Fruit fly (Drosophila melanogaster): ENCODE data around the gene CG12498.

The CG12498 gene

DNA sequence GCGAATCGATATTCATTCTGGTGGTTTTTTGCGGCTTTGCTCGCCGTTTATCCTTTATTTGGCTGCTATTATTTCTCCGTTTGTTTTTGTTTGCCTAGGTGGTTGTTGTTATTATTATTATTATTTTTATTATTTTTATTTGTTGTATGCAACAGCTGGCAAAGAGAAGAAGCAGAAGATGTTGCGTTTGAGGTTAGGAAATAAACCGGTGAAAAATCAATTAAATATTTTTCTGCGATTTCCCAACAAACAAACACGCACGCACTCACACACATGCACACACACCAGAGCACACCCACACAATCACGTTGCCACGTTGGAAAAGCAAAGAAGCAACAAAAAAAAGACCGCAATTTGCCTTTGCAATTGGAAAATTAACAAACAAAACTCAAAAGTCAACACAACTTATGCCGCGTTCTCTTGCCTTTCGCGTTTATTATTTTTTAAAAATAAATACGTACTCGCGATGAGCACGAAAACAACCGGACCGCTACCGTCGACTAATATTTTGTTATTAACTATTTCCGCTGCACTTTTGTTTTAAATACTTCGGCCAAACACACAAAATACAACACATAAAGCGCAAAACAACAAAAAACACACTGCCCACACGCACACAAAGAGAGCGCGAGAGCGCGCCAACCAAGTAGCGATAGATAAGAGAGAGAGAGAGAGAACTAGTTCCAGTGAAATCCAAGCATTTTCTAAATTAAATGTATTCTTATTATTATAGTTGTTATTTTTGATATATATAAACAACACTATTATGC is 20.2 kb upstream of the CG12498 start (continued):
- TF ChIP-seq Xbp1 (GFP tag; optimal IDR thresholded peaks at IDR 0.05), result no peak
- TF ChIP-seq CG33213 (GFP tag; optimal IDR thresholded peaks at IDR 0.05), result no peak
- TF ChIP-seq HmgZ (tag; optimal IDR thresholded peaks at IDR 0.05), result no peak
- TF ChIP-seq CG4617 (GFP tag; optimal IDR thresholded peaks at IDR 0.05; ENCODE audit: borderline replicate concordance), result no peak
- no peak for TF ChIP-seq zen (tag; optimal IDR thresholded peaks at IDR 0.05)
- TF ChIP-seq sd (tag; optimal IDR thresholded peaks at IDR 0.05), result no peak
- no peak for TF ChIP-seq tx (GFP tag; optimal IDR thresholded peaks at IDR 0.05)
- TF ChIP-seq onecut (GFP tag; IDR thresholded peaks at IDR 0.05), result peak; percentile 75
- no peak for TF ChIP-seq CG34376 (GFP tag; optimal IDR thresholded peaks at IDR 0.05)
- no peak for TF ChIP-seq CHES-1-like (GFP tag; optimal IDR thresholded peaks at IDR 0.05)
- TF ChIP-seq E2f2 (GFP tag; IDR thresholded peaks at IDR 0.05), result no peak
- no peak for TF ChIP-seq CG9876 (GFP tag; optimal IDR thresholded peaks at IDR 0.05)
- no peak for TF ChIP-seq CG10147 (GFP tag; optimal IDR thresholded peaks at IDR 0.05)
- TF ChIP-seq schlank (tag; optimal IDR thresholded peaks at IDR 0.05), result no peak
- TF ChIP-seq disco-r (GFP tag; optimal IDR thresholded peaks at IDR 0.05), result no peak
- no peak for TF ChIP-seq MTF-1 (GFP tag; optimal IDR thresholded peaks at IDR 0.05; ENCODE audit: borderline replicate concordance)
- no peak for TF ChIP-seq eyg (GFP tag; optimal IDR thresholded peaks at IDR 0.05)
- TF ChIP-seq CG34422 (GFP tag; IDR thresholded peaks at IDR 0.05), result peak; percentile 32; the same call in 1 of the 3 replicates
- TF ChIP-seq CG9797 (GFP tag; optimal IDR thresholded peaks at IDR 0.05), result no peak
- TF ChIP-seq Scr (GFP tag; IDR thresholded peaks at IDR 0.05; ENCODE audit: partially characterized antibody), result no peak
- TF ChIP-seq Hr3 (GFP tag; optimal IDR thresholded peaks at IDR 0.05), result no peak
- TF ChIP-seq CG10565 (GFP tag; optimal IDR thresholded peaks at IDR 0.05), result no peak
- no peak for TF ChIP-seq Usf (GFP tag; optimal IDR thresholded peaks at IDR 0.05)
- TF ChIP-seq insv (GFP tag; optimal IDR thresholded peaks at IDR 0.05), result no peak
- no peak for TF ChIP-seq CG9215 (GFP tag; IDR thresholded peaks at IDR 0.05)
- no peak for TF ChIP-seq Hey (tag; optimal IDR thresholded peaks at IDR 0.05)
- TF ChIP-seq Ravus (GFP tag; IDR thresholded peaks at IDR 0.05), result no peak
- peak in 1 of 2 experiments; percentile 33 for TF ChIP-seq tll (GFP tag; optimal IDR thresholded peaks at IDR 0.05)
- no peak for TF ChIP-seq CG10209 (GFP tag; optimal IDR thresholded peaks at IDR 0.05)
- TF ChIP-seq phol (tag; optimal IDR thresholded peaks at IDR 0.05), result no peak
- TF ChIP-seq fd3F (GFP tag; optimal IDR thresholded peaks at IDR 0.05), result no peak
- no peak for TF ChIP-seq Awh (GFP tag; IDR thresholded peaks at IDR 0.05)
- TF ChIP-seq CG11723 (GFP tag; optimal IDR thresholded peaks at IDR 0.05), result peak; percentile 16
- no peak for TF ChIP-seq bcd (GFP tag; optimal IDR thresholded peaks at IDR 0.05)
- TF ChIP-seq pzg (GFP tag; optimal IDR thresholded peaks at IDR 0.05), result no peak
- no peak for TF ChIP-seq HLH54F (GFP tag; optimal IDR thresholded peaks at IDR 0.05)
- TF ChIP-seq CG18011 (GFP tag; optimal IDR thresholded peaks at IDR 0.05), result no peak
- no peak for TF ChIP-seq CG5180 (GFP tag; optimal IDR thresholded peaks at IDR 0.05)
- no peak for TF ChIP-seq wek (GFP tag; optimal IDR thresholded peaks at IDR 0.05)
- peak; percentile 70 for TF ChIP-seq cg (GFP tag; optimal IDR thresholded peaks at IDR 0.05)
- TF ChIP-seq Asciz (GFP tag; optimal IDR thresholded peaks at IDR 0.05), result no peak
- no peak for TF ChIP-seq nau (GFP tag; optimal IDR thresholded peaks at IDR 0.05)
- TF ChIP-seq CG31365 (tag; optimal IDR thresholded peaks at IDR 0.05), result no peak
- no peak for TF ChIP-seq CrebB (tag; optimal IDR thresholded peaks at IDR 0.05)
- TF ChIP-seq nom (GFP tag; optimal IDR thresholded peaks at IDR 0.05), result peak; percentile 48
- no peak for TF ChIP-seq CG11247 (GFP tag; IDR thresholded peaks at IDR 0.05)
- TF ChIP-seq dimm (GFP tag; IDR thresholded peaks at IDR 0.05), result no peak
- TF ChIP-seq sc (optimal IDR thresholded peaks at IDR 0.05), result no peak
- TF ChIP-seq sc (GFP tag; optimal IDR thresholded peaks at IDR 0.05), result no peak
